Worm (Caenorhabditis elegans) whole organism, L3 larva: ENCODE measurements around the gene txdc-9.

Source experiments
- R02D3.7 ChIP-seq: fragments of 150-350 bp; optimal IDR thresholded peaks from 2 replicates; lab custom pipeline; 2014; ENCODE audit warnings: missing biosample characterization, missing genetic modification characterization
- ZK546.5 ChIP-seq: sonication (generic microtip); optimal IDR thresholded peaks from 2 replicates; lab custom pipeline; 2017; ENCODE audit warnings: missing biosample characterization, missing genetic modification characterization
- ama-1 ChIP-seq: fragments of 150-350 bp; optimal IDR thresholded peaks from 2 replicates; lab custom pipeline; 2018
- ceh-28 ChIP-seq: fragments of 150-350 bp; optimal IDR thresholded peaks from 2 replicates; lab custom pipeline; 2014; ENCODE audit warnings: missing biosample characterization, missing genetic modification reagents, missing genetic modification characterization
- daf-12 ChIP-seq: fragments of 150-350 bp; optimal IDR thresholded peaks from 2 replicates; lab custom pipeline; 2014; ENCODE audit warnings: missing biosample characterization, missing genetic modification reagents, missing genetic modification characterization
- egl-5 ChIP-seq: fragments of 150-350 bp; optimal IDR thresholded peaks from 2 replicates; lab custom pipeline; 2017; ENCODE audit warnings: missing biosample characterization, missing genetic modification reagents, missing genetic modification characterization, inconsistent platforms
- elt-2 ChIP-seq: sonication (generic microtip); optimal IDR thresholded peaks from 2 replicates; lab custom pipeline; 2016; ENCODE audit warnings: missing genetic modification reagents, mild to moderate bottlenecking, missing genetic modification characterization, missing compliant biosample characterization
- elt-3 ChIP-seq, 3 experiments: fragments of 150-350 bp in 1 of 3; sonication (generic microtip) in 2 of 3; optimal IDR thresholded peaks; 2 replicates in 2 of 3; 4 replicates in 1 of 3; lab custom pipeline; 2014 to 2017; ENCODE audit warnings: missing biosample characterization in 3 of 3, missing genetic modification characterization in 3 of 3
- fkh-10 ChIP-seq: sonication (generic microtip); optimal IDR thresholded peaks from 2 replicates; lab custom pipeline; 2017; ENCODE audit warnings: missing biosample characterization, missing genetic modification reagents, missing genetic modification characterization
- fos-1 ChIP-seq: fragments of 150-350 bp; optimal IDR thresholded peaks from 2 replicates; lab custom pipeline; 2014; ENCODE audit warnings: missing biosample characterization, missing genetic modification characterization
- hmg-11 ChIP-seq: sonication (generic microtip); optimal IDR thresholded peaks from 2 replicates; lab custom pipeline; 2016; ENCODE audit warnings: missing genetic modification characterization, missing compliant biosample characterization
- jun-1 ChIP-seq: fragments of 150-350 bp; optimal IDR thresholded peaks from 2 replicates; lab custom pipeline; 2014; ENCODE audit warnings: missing biosample characterization, missing genetic modification reagents, missing genetic modification characterization
- lin-39 ChIP-seq: fragments of 150-350 bp; optimal IDR thresholded peaks from 2 replicates; lab custom pipeline; 2018; ENCODE audit warnings: missing biosample characterization, missing genetic modification reagents, missing genetic modification characterization
- lsy-12 ChIP-seq: sonication (generic microtip); optimal IDR thresholded peaks from 2 replicates; lab custom pipeline; 2016; ENCODE audit warnings: mild to moderate bottlenecking, missing genetic modification characterization, missing compliant biosample characterization
- mdl-1 ChIP-seq: fragments of 150-350 bp; optimal IDR thresholded peaks from 2 replicates; lab custom pipeline; 2014; ENCODE audit warnings: missing biosample characterization, missing genetic modification characterization
- mml-1 ChIP-seq: fragments of 150-350 bp; sonication (generic microtip); optimal IDR thresholded peaks from 3 replicates; lab custom pipeline; 2014; ENCODE audit warnings: missing biosample characterization, missing genetic modification characterization
- nfya-1 ChIP-seq: sonication (generic microtip); optimal IDR thresholded peaks from 2 replicates; lab custom pipeline; 2017; ENCODE audit warnings: missing genetic modification characterization, mild to moderate bottlenecking, missing compliant biosample characterization, antibody characterized with exemption, moderate library complexity; ENCODE audit not compliant: insufficient read depth
- nhr-11 ChIP-seq: fragments of 150-350 bp; optimal IDR thresholded peaks from 2 replicates; lab custom pipeline; 2014; ENCODE audit warnings: missing biosample characterization, missing genetic modification characterization
- nhr-12 ChIP-seq: fragments of 150-350 bp; optimal IDR thresholded peaks from 2 replicates; lab custom pipeline; 2014; ENCODE audit warnings: missing biosample characterization, missing genetic modification characterization
- nhr-23 ChIP-seq: fragments of 150-350 bp; optimal IDR thresholded peaks from 2 replicates; lab custom pipeline; 2014; ENCODE audit warnings: missing biosample characterization, missing genetic modification reagents, missing genetic modification characterization
- nhr-237 ChIP-seq: fragments of 150-350 bp; optimal IDR thresholded peaks from 2 replicates; lab custom pipeline; 2014; ENCODE audit warnings: missing biosample characterization, missing genetic modification characterization
- nhr-25 ChIP-seq: sonication (generic microtip); optimal IDR thresholded peaks from 2 replicates; lab custom pipeline; 2017; ENCODE audit warnings: missing biosample characterization, missing genetic modification characterization
- nhr-28 ChIP-seq: fragments of 150-350 bp; optimal IDR thresholded peaks from 2 replicates; lab custom pipeline; 2014; ENCODE audit warnings: missing biosample characterization, missing genetic modification characterization
- nhr-43 ChIP-seq: sonication (generic microtip); optimal IDR thresholded peaks from 2 replicates; lab custom pipeline; 2016; ENCODE audit warnings: mild to moderate bottlenecking, missing genetic modification characterization, missing compliant biosample characterization; ENCODE audit not compliant: poor library complexity, severe bottlenecking
- nhr-67 ChIP-seq: fragments of 150-350 bp; optimal IDR thresholded peaks from 2 replicates; lab custom pipeline; 2014; ENCODE audit warnings: missing biosample characterization, missing genetic modification characterization
- nhr-76 ChIP-seq: fragments of 150-350 bp; sonication (generic microtip); optimal IDR thresholded peaks from 5 replicates; lab custom pipeline; 2014; ENCODE audit warnings: missing biosample characterization, missing genetic modification characterization
- nhr-77 ChIP-seq: fragments of 150-350 bp; optimal IDR thresholded peaks from 2 replicates; lab custom pipeline; 2014; ENCODE audit warnings: missing biosample characterization, missing genetic modification characterization
- pha-4 ChIP-seq: fragments of 150-350 bp; optimal IDR thresholded peaks from 2 replicates; lab custom pipeline; 2014; ENCODE audit warnings: missing biosample characterization, missing genetic modification reagents, missing genetic modification characterization
- pqm-1 ChIP-seq: fragments of 150-350 bp; optimal IDR thresholded peaks from 2 replicates; lab custom pipeline; 2017; ENCODE audit warnings: missing biosample characterization, missing genetic modification characterization, inconsistent platforms
- sea-2 ChIP-seq: fragments of 150-350 bp; sonication (generic microtip); optimal IDR thresholded peaks from 4 replicates; lab custom pipeline; 2014; ENCODE audit warnings: missing biosample characterization, missing genetic modification reagents, missing genetic modification characterization
- skn-1 ChIP-seq: fragments of 150-350 bp; optimal IDR thresholded peaks from 2 replicates; lab custom pipeline; 2014; ENCODE audit warnings: missing biosample characterization, missing genetic modification characterization
- snpc-4 ChIP-seq: fragments of 150-350 bp; optimal IDR thresholded peaks from 2 replicates; lab custom pipeline; 2014; ENCODE audit warnings: missing biosample characterization, missing genetic modification characterization
- tbx-2 ChIP-seq: sonication (generic microtip); optimal IDR thresholded peaks from 2 replicates; lab custom pipeline; 2016; ENCODE audit warnings: mild to moderate bottlenecking, missing genetic modification characterization, missing compliant biosample characterization
- unc-62 ChIP-seq: fragments of 150-350 bp; sonication (generic microtip); optimal IDR thresholded peaks from 4 replicates; lab custom pipeline; 2014; ENCODE audit warnings: missing biosample characterization, missing genetic modification reagents, missing genetic modification characterization
- zag-1 ChIP-seq: fragments of 150-350 bp; optimal IDR thresholded peaks from 2 replicates; lab custom pipeline; 2014; ENCODE audit warnings: missing biosample characterization, missing genetic modification characterization
- ztf-11 ChIP-seq: fragments of 150-350 bp; optimal IDR thresholded peaks from 2 replicates; lab custom pipeline; 2014; ENCODE audit warnings: missing biosample characterization, missing genetic modification characterization

txdc-9 gene

DNA sequence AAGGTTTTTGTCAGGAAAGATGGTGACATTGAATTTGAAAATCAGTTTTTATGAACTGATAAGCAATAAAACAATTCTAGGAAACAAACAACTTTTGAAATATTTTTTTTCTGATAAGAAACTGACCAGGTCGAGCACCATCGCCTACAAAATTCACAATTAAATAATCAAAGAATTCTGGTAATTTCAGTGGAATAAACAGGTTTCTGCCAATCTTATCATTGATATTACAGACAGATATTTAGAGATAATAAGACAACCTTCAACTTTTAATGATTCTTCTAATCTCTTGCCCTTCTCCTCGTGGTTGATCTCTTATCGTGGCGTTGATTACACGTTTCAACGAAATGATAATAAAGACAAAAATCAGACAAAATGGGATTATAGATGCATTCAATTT is 35.6 kb upstream of the txdc-9 start (continued):
- TF ChIP-seq nhr-43 (tag; lab: Kevin White, UChicago) (peak; percentile 70), ceh-28 (tag; lab: Kevin White, UChicago) (no peak), pha-4 (tag; lab: Kevin White, UChicago) (peak; percentile 32), sea-2 (GFP tag; lab: Kevin White, UChicago) (no peak), mml-1 (tag; lab: Kevin White, UChicago) (no peak), lsy-12 (tag; lab: Kevin White, UChicago) (no peak), nhr-23 (tag; lab: Kevin White, UChicago) (no peak), nhr-237 (tag; lab: Kevin White, UChicago) (no peak), R02D3.7 (tag; lab: Kevin White, UChicago) (no peak), tbx-2 (no peak), nhr-76 (tag; lab: Kevin White, UChicago) (no peak), nhr-11 (tag; lab: Kevin White, UChicago) (no peak), nhr-12 (tag; lab: Kevin White, UChicago) (no peak), fos-1 (tag; lab: Kevin White, UChicago) (no peak), nhr-77 (tag; lab: Kevin White, UChicago) (no peak), elt-2 (peak; percentile 95)

- no peak for TF ChIP-seq ama-1
- TF ChIP-seq nhr-11 (tag; lab: Kevin White, UChicago), result peak; percentile 31
- no peak for TF ChIP-seq daf-12 (tag; lab: Kevin White, UChicago)
- TF ChIP-seq elt-3 (tag; optimal IDR thresholded peaks at IDR 0.05; lab: Kevin White, UChicago), result no peak
- TF ChIP-seq nfya-1 (tag; lab: Kevin White, UChicago), result peak; percentile 22
- no peak for TF ChIP-seq ceh-28 (tag; lab: Kevin White, UChicago)
Measured at ce11 chrIII:6398124-6398523, 33.9 kb upstream of the txdc-9 start.

- no peak for TF ChIP-seq skn-1 (tag; lab: Kevin White, UChicago)
- no peak for TF ChIP-seq nhr-67
- no peak for TF ChIP-seq nhr-23 (tag; lab: Kevin White, UChicago)
- TF ChIP-seq ztf-11 (tag; lab: Kevin White, UChicago), result no peak
- no peak for TF ChIP-seq mdl-1 (tag; lab: Kevin White, UChicago)
- TF ChIP-seq nhr-237 (tag; lab: Kevin White, UChicago), result no peak
- no peak for TF ChIP-seq zag-1
- TF ChIP-seq fkh-10, result peak; percentile 59
Measured at ce11 chrIII:6399424-6399823, 32.6 kb upstream of the txdc-9 start.

ce11 chrIII:6402346-6402745 is 29.6 kb upstream of the txdc-9 start:
- no peak for TF ChIP-seq hmg-11 (tag; lab: Kevin White, UChicago)
- no peak for TF ChIP-seq nhr-28
- TF ChIP-seq lsy-12 (tag; lab: Kevin White, UChicago), result no peak
- TF ChIP-seq jun-1, result no peak
- TF ChIP-seq nhr-25 (tag; lab: Kevin White, UChicago), result no peak
- no peak for TF ChIP-seq pha-4 (tag; lab: Kevin White, UChicago)
- no peak for TF ChIP-seq ZK546.5
- TF ChIP-seq nhr-77 (tag; lab: Kevin White, UChicago), result no peak
- peak; percentile 65 for TF ChIP-seq nhr-11 (tag; lab: Kevin White, UChicago)
- no peak for TF ChIP-seq snpc-4 (tag; lab: Kevin White, UChicago)
- no peak for TF ChIP-seq ama-1
- no peak for TF ChIP-seq mml-1 (tag; lab: Kevin White, UChicago)
- TF ChIP-seq nhr-67, result no peak
- TF ChIP-seq mdl-1 (tag; lab: Kevin White, UChicago), result no peak
- peak; percentile 23 for TF ChIP-seq nfya-1 (tag; lab: Kevin White, UChicago)
- no peak for TF ChIP-seq egl-5 (tag; lab: Kevin White, UChicago)
- peak; percentile 56 for TF ChIP-seq lin-39
- no peak for TF ChIP-seq fkh-10
- TF ChIP-seq unc-62 (GFP tag; lab: Kevin White, UChicago), result no peak
- no peak for TF ChIP-seq nhr-12 (tag; lab: Kevin White, UChicago)

DNA sequence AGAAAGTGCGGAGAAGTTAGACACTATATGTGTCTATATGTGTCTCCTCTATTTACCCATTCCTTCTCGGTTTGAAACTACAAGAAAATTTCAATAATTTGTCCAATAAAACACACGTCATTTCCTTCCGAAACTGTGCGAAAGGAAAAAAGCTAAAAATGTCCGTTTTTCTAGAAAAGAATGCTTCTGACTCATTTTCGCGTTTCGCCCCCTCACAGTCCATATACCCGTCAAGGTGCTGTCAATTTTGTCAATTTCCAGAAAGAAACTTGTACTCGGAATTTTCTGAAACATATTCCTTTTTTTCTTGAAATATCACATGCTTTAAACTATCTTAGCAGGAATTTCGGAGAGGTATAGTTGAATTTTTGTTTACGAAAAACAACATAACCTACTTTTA is 29.2 kb upstream of the txdc-9 start:
- TF ChIP-seq ama-1 (no peak), pqm-1 (no peak), nhr-28 (no peak), nhr-23 (tag; lab: Kevin White, UChicago) (no peak), nhr-77 (tag; lab: Kevin White, UChicago) (no peak), lsy-12 (tag; lab: Kevin White, UChicago) (no peak)
